Worm (Caenorhabditis elegans) whole organism, L1 larva: ENCODE results near the gene ZK596.3.

ENCODE experiments used
- C04F5.9 ChIP-seq: sonication (generic microtip); optimal IDR thresholded peaks from 2 replicates; lab custom pipeline; 2016; ENCODE audit warnings: missing genetic modification characterization, missing compliant biosample characterization
- C16A3.4 ChIP-seq: fragments of 150-350 bp; optimal IDR thresholded peaks from 2 replicates; lab custom pipeline; 2014; ENCODE audit warnings: missing biosample characterization, missing genetic modification characterization
- C34B4.2 ChIP-seq: sonication (generic microtip); optimal IDR thresholded peaks from 2 replicates; lab custom pipeline; 2017; ENCODE audit warnings: mild to moderate bottlenecking, missing genetic modification characterization, missing compliant biosample characterization
- aha-1 ChIP-seq: fragments of 150-350 bp; optimal IDR thresholded peaks from 2 replicates; lab custom pipeline; 2014; ENCODE audit warnings: missing biosample characterization, missing genetic modification characterization
- aly-2 ChIP-seq: fragments of 150-350 bp; optimal IDR thresholded peaks from 2 replicates; lab custom pipeline; 2014; ENCODE audit warnings: missing biosample characterization, missing genetic modification characterization
- ceh-63 ChIP-seq: fragments of 200-800 bp; sonication (Bioruptor generic); optimal IDR thresholded peaks from 2 replicates; lab custom pipeline; 2018; ENCODE audit warnings: mild to moderate bottlenecking, missing genetic modification characterization, missing compliant biosample characterization
- ceh-8 ChIP-seq: fragments of 200-800 bp; sonication (Bioruptor generic); optimal IDR thresholded peaks from 2 replicates; lab custom pipeline; 2018; ENCODE audit warnings: mild to moderate bottlenecking, missing genetic modification characterization, moderate library complexity, missing compliant biosample characterization
- ces-1 ChIP-seq: fragments of 150-350 bp; optimal IDR thresholded peaks from 2 replicates; lab custom pipeline; 2014; ENCODE audit warnings: missing biosample characterization, missing genetic modification reagents, missing genetic modification characterization
- dpl-1 ChIP-seq, 3 experiments: fragments of 150-350 bp in 2 of 3; sonication (generic microtip) in 1 of 3; optimal IDR thresholded peaks; 2 replicates each; lab custom pipeline; 2014 to 2017; ENCODE audit warnings: missing biosample characterization in 3 of 3, missing genetic modification characterization in 3 of 3, missing genetic modification reagents in 3 of 3
- dsc-1 ChIP-seq: sonication (generic microtip); optimal IDR thresholded peaks from 2 replicates; lab custom pipeline; 2016; ENCODE audit warnings: mild to moderate bottlenecking, missing genetic modification characterization, missing compliant biosample characterization
- efl-3 ChIP-seq: fragments of 200-800 bp; sonication (Bioruptor generic); optimal IDR thresholded peaks from 2 replicates; lab custom pipeline; 2018; ENCODE audit warnings: mild to moderate bottlenecking, missing genetic modification characterization, missing compliant biosample characterization
- egl-13 ChIP-seq: sonication (generic microtip); optimal IDR thresholded peaks from 2 replicates; lab custom pipeline; 2016; ENCODE audit warnings: missing genotype, missing genetic modification reagents, missing genetic modification characterization, missing compliant biosample characterization
- egl-27 ChIP-seq, 2 experiments: fragments of 150-350 bp in 1 of 2; sonication (generic microtip); optimal IDR thresholded peaks; 3 replicates each; lab custom pipeline; 2017 to 2018; ENCODE audit warnings: missing biosample characterization in 2 of 2, missing genetic modification characterization in 2 of 2, missing genetic modification reagents in 2 of 2
- elt-2 ChIP-seq: sonication (generic microtip); optimal IDR thresholded peaks from 2 replicates; lab custom pipeline; 2016; ENCODE audit warnings: missing genetic modification characterization, mild to moderate bottlenecking, inconsistent platforms, missing compliant biosample characterization, missing genetic modification reagents
- elt-3 ChIP-seq, 6 experiments: fragments of 150-350 bp in 1 of 6; sonication (generic microtip); optimal IDR thresholded peaks; 2 replicates each; lab custom pipeline; 2017 to 2018; ENCODE audit warnings: missing biosample characterization in 6 of 6, missing genetic modification characterization in 6 of 6, inconsistent platforms in 1 of 6
- fkh-8 ChIP-seq: sonication (generic microtip); optimal IDR thresholded peaks from 2 replicates; lab custom pipeline; 2016; ENCODE audit warnings: mild to moderate bottlenecking, missing genetic modification characterization, missing compliant biosample characterization
- grh-1 ChIP-seq: fragments of 200-800 bp; sonication (Bioruptor generic); IDR thresholded peaks from 2 replicates; pipeline ENCODE4 v1.3.6; 2022; ENCODE audit warnings: missing genetic modification reagents, missing genetic modification characterization, missing compliant biosample characterization
- irx-1 ChIP-seq: sonication (generic microtip); optimal IDR thresholded peaks from 2 replicates; lab custom pipeline; 2016; ENCODE audit warnings: missing genetic modification characterization, missing compliant biosample characterization
- lin-14 ChIP-seq: fragments of 200-800 bp; sonication (Bioruptor generic); optimal IDR thresholded peaks from 2 replicates; lab custom pipeline; 2018; ENCODE audit warnings: mild to moderate bottlenecking, missing genetic modification characterization, moderate library complexity, missing compliant biosample characterization
- lin-15B ChIP-seq: fragments of 150-350 bp; sonication (generic microtip); optimal IDR thresholded peaks from 3 replicates; lab custom pipeline; 2014; ENCODE audit warnings: missing biosample characterization, missing genetic modification characterization
- lir-3 ChIP-seq: sonication (generic microtip); optimal IDR thresholded peaks from 2 replicates; lab custom pipeline; 2016; ENCODE audit warnings: mild to moderate bottlenecking, missing genetic modification characterization, moderate library complexity, missing compliant biosample characterization; ENCODE audit not compliant: poor library complexity
- mab-9 ChIP-seq: fragments of 200-800 bp; sonication (Bioruptor generic); IDR thresholded peaks from 2 replicates; pipeline ENCODE4 v1.3.6; 2022; ENCODE audit warnings: missing genetic modification reagents, missing genetic modification characterization, missing compliant biosample characterization
- mdl-1 ChIP-seq, 2 experiments: fragments of 150-350 bp; optimal IDR thresholded peaks; 2 replicates each; lab custom pipeline; 2014 to 2017; ENCODE audit warnings: missing biosample characterization in 2 of 2, missing genetic modification characterization in 2 of 2, inconsistent platforms in 1 of 2
- mef-2 ChIP-seq: fragments of 150-350 bp; optimal IDR thresholded peaks from 2 replicates; lab custom pipeline; 2014; ENCODE audit warnings: missing biosample characterization, missing genetic modification characterization
- nhr-11 ChIP-seq: fragments of 150-350 bp; optimal IDR thresholded peaks from 2 replicates; lab custom pipeline; 2014; ENCODE audit warnings: missing biosample characterization, missing genetic modification characterization
- nhr-12 ChIP-seq: sonication (generic microtip); optimal IDR thresholded peaks from 2 replicates; lab custom pipeline; 2017; ENCODE audit warnings: missing biosample characterization, missing genetic modification characterization
- nhr-19 ChIP-seq: fragments of 200-800 bp; sonication (Bioruptor generic); conservative IDR thresholded peaks from 2 replicates; pipeline ENCODE4 v1.3.6; 2022; ENCODE audit warnings: missing genetic modification characterization, missing compliant biosample characterization
- nhr-237 ChIP-seq: fragments of 150-350 bp; optimal IDR thresholded peaks from 2 replicates; lab custom pipeline; 2014; ENCODE audit warnings: missing biosample characterization, missing genetic modification characterization
- nhr-47 ChIP-seq: sonication (generic microtip); optimal IDR thresholded peaks from 2 replicates; lab custom pipeline; 2016; ENCODE audit warnings: mild to moderate bottlenecking, missing genetic modification characterization, moderate library complexity, missing compliant biosample characterization
- nhr-76 ChIP-seq: sonication (generic microtip); optimal IDR thresholded peaks from 2 replicates; lab custom pipeline; 2017; ENCODE audit warnings: missing biosample characterization, missing genetic modification characterization
- nhr-84 ChIP-seq: sonication (generic microtip); optimal IDR thresholded peaks from 2 replicates; lab custom pipeline; 2017; ENCODE audit warnings: missing biosample characterization, missing genetic modification characterization
- nhr-85 ChIP-seq: sonication (generic microtip); peaks from one replicate; lab custom pipeline; 2016; ENCODE audit warnings: missing genetic modification characterization, inconsistent platforms, missing compliant biosample characterization
- nhr-90 ChIP-seq: sonication (generic microtip); optimal IDR thresholded peaks from 2 replicates; lab custom pipeline; 2016; ENCODE audit warnings: mild to moderate bottlenecking, missing genetic modification characterization, missing compliant biosample characterization; ENCODE audit not compliant: poor library complexity
- pag-3 ChIP-seq: sonication (generic microtip); optimal IDR thresholded peaks from 2 replicates; lab custom pipeline; 2017; ENCODE audit warnings: missing genetic modification characterization, mild to moderate bottlenecking, missing compliant biosample characterization, antibody characterized with exemption, borderline replicate concordance; ENCODE audit not compliant: insufficient read depth
- pax-3 ChIP-seq: fragments of 200-800 bp; sonication (Bioruptor generic); optimal IDR thresholded peaks from 2 replicates; lab custom pipeline; 2018; ENCODE audit warnings: mild to moderate bottlenecking, missing genetic modification characterization, moderate library complexity, missing compliant biosample characterization
- pqm-1 ChIP-seq: sonication (generic microtip); optimal IDR thresholded peaks from 3 replicates; lab custom pipeline; 2017; ENCODE audit warnings: missing biosample characterization, missing genetic modification characterization
- rnt-1 ChIP-seq: sonication (generic microtip); optimal IDR thresholded peaks from 2 replicates; lab custom pipeline; 2016; ENCODE audit warnings: mild to moderate bottlenecking, missing genetic modification characterization, moderate library complexity, missing compliant biosample characterization
- skn-1 ChIP-seq: fragments of 150-350 bp; optimal IDR thresholded peaks from 2 replicates; lab custom pipeline; 2014; ENCODE audit warnings: missing biosample characterization, missing genetic modification characterization
- snpc-4 ChIP-seq: fragments of 150-350 bp; optimal IDR thresholded peaks from 2 replicates; lab custom pipeline; 2014; ENCODE audit warnings: missing biosample characterization, missing genetic modification characterization
- snu-23 ChIP-seq: sonication (generic microtip); optimal IDR thresholded peaks from 2 replicates; lab custom pipeline; 2016; ENCODE audit warnings: missing genetic modification characterization, missing compliant biosample characterization
- swsn-7 ChIP-seq: sonication (generic microtip); optimal IDR thresholded peaks from 2 replicates; lab custom pipeline; 2016; ENCODE audit warnings: missing genetic modification characterization, missing compliant biosample characterization
- tlp-1 ChIP-seq: fragments of 150-350 bp; optimal IDR thresholded peaks from 2 replicates; lab custom pipeline; 2014; ENCODE audit warnings: missing biosample characterization, missing genetic modification characterization
- unc-130 ChIP-seq: fragments of 150-350 bp; optimal IDR thresholded peaks from 2 replicates; lab custom pipeline; 2017; ENCODE audit warnings: missing biosample characterization, missing genetic modification characterization, inconsistent platforms
- unc-30 ChIP-seq: sonication (generic microtip); optimal IDR thresholded peaks from 2 replicates; lab custom pipeline; 2017; ENCODE audit warnings: missing biosample characterization, missing genetic modification characterization
- unc-62 ChIP-seq: fragments of 150-350 bp; optimal IDR thresholded peaks from 2 replicates; lab custom pipeline; 2014; ENCODE audit warnings: missing biosample characterization, missing genetic modification reagents, missing genetic modification characterization
- unc-86 ChIP-seq: sonication (generic microtip); optimal IDR thresholded peaks from 2 replicates; lab custom pipeline; 2016; ENCODE audit warnings: missing genetic modification characterization, missing compliant biosample characterization
- unc-98 ChIP-seq: fragments of 200-800 bp; sonication (Bioruptor generic); IDR thresholded peaks from 2 replicates; pipeline ENCODE4 v1.3.6; 2022; ENCODE audit warnings: missing genetic modification characterization, missing compliant biosample characterization
- vab-15 ChIP-seq: sonication (generic microtip); optimal IDR thresholded peaks from 2 replicates; lab custom pipeline; 2017; ENCODE audit warnings: missing genotype, mild to moderate bottlenecking, missing genetic modification characterization, missing compliant biosample characterization
- xbp-1 ChIP-seq: sonication (generic microtip); optimal IDR thresholded peaks from 2 replicates; lab custom pipeline; 2016; ENCODE audit warnings: missing genetic modification characterization, missing compliant biosample characterization
- zip-4 ChIP-seq: fragments of 200-800 bp; sonication (Bioruptor generic); optimal IDR thresholded peaks from 2 replicates; lab custom pipeline; 2018; ENCODE audit warnings: mild to moderate bottlenecking, missing genetic modification characterization, moderate library complexity, missing compliant biosample characterization
- ztf-11 ChIP-seq, 2 experiments: sonication (generic microtip); optimal IDR thresholded peaks; 2 replicates each; lab custom pipeline; 2016 to 2017; ENCODE audit warnings: missing genetic modification characterization in 2 of 2, missing biosample characterization in 1 of 2, missing compliant biosample characterization in 1 of 2
- ztf-4 ChIP-seq: fragments of 150-350 bp; optimal IDR thresholded peaks from 2 replicates; lab custom pipeline; 2014; ENCODE audit warnings: missing biosample characterization, missing genetic modification characterization

ZK596.3 gene

ce11 chrIV:10933062-10933552 is 28.9 kb upstream of the ZK596.3 start, which contains the start of the genes dnc-1 and lsm-7 (continued):
- TF ChIP-seq lir-3 (tag; lab: Kevin White, UChicago), result no peak
- no peak for TF ChIP-seq unc-62
- TF ChIP-seq nhr-90, result peak; percentile 20
- no peak for TF ChIP-seq pag-3 (tag; lab: Kevin White, UChicago)
- TF ChIP-seq aly-2, result no peak
- TF ChIP-seq mdl-1 (tag; optimal IDR thresholded peaks at IDR 0.05; lab: Kevin White, UChicago), result peak in 1 of 2 experiments; percentile 34
- peak; percentile 72 for TF ChIP-seq nhr-47 (tag; lab: Kevin White, UChicago)
- no peak for TF ChIP-seq unc-30
- no peak for TF ChIP-seq ceh-8 (GFP tag; lab: Kevin White, UChicago)
- TF ChIP-seq elt-3 (tag; optimal IDR thresholded peaks at IDR 0.05; lab: Kevin White, UChicago), result peak in 2 of 6 experiments; percentile 45 to 46
- TF ChIP-seq nhr-12, result no peak
- no peak for TF ChIP-seq ceh-63 (GFP tag; lab: Kevin White, UChicago)
- peak; percentile 9 for TF ChIP-seq unc-130 (tag; lab: Kevin White, UChicago)
- TF ChIP-seq mab-9, result peak; percentile 27; the same call in 1 of the 2 replicates
- peak; percentile 48 for TF ChIP-seq dsc-1 (tag; lab: Kevin White, UChicago)
- peak; percentile 13 for TF ChIP-seq pax-3 (tag; lab: Kevin White, UChicago)
- peak; percentile 69 to 79 (median 69) for TF ChIP-seq dpl-1 (GFP tag; optimal IDR thresholded peaks at IDR 0.05; lab: Kevin White, UChicago)
- TF ChIP-seq lin-14 (GFP tag; lab: Kevin White, UChicago), result peak; percentile 90
- no peak for TF ChIP-seq pqm-1 (tag; lab: Kevin White, UChicago)
- TF ChIP-seq ztf-11 (tag; optimal IDR thresholded peaks at IDR 0.05; lab: Kevin White, UChicago), result no peak
- TF ChIP-seq tlp-1, result no peak
- TF ChIP-seq grh-1 (GFP tag; lab: Robert Waterston, UW), result no peak
- peak; percentile 50 for TF ChIP-seq nhr-19 (GFP tag; lab: Robert Waterston, UW)
- TF ChIP-seq elt-2 (tag; lab: Kevin White, UChicago), result peak; percentile 6
- TF ChIP-seq rnt-1, result peak; percentile 80
- no peak for TF ChIP-seq C34B4.2 (tag; lab: Kevin White, UChicago)
- no peak for TF ChIP-seq C04F5.9 (tag; lab: Kevin White, UChicago)
- peak in 1 of 2 experiments; percentile 3 for TF ChIP-seq egl-27 (tag; optimal IDR thresholded peaks at IDR 0.05; lab: Kevin White, UChicago)
- no peak for TF ChIP-seq ces-1
- TF ChIP-seq ztf-4 (tag; lab: Kevin White, UChicago), result no peak
- TF ChIP-seq mef-2 (tag; lab: Kevin White, UChicago), result no peak
- TF ChIP-seq vab-15 (tag; lab: Kevin White, UChicago), result no peak
- peak; percentile 73 for TF ChIP-seq skn-1 (tag; lab: Kevin White, UChicago)
- peak; percentile 82 for TF ChIP-seq nhr-85 (tag; lab: Kevin White, UChicago)
- peak; percentile 76 for TF ChIP-seq snu-23 (GFP tag; lab: Kevin White, UChicago)
- peak; percentile 52 for TF ChIP-seq unc-86 (tag; lab: Kevin White, UChicago)
- TF ChIP-seq snpc-4 (tag; lab: Kevin White, UChicago), result peak; percentile 64
- TF ChIP-seq egl-13 (tag; lab: Kevin White, UChicago), result peak; percentile 50
- no peak for TF ChIP-seq nhr-237 (tag; lab: Kevin White, UChicago)
- TF ChIP-seq unc-98 (GFP tag; lab: Robert Waterston, UW), result no peak
- TF ChIP-seq zip-4, result peak; percentile 90
- TF ChIP-seq nhr-76, result no peak
- TF ChIP-seq lin-15B (tag; lab: Kevin White, UChicago), result peak; percentile 49
- TF ChIP-seq C16A3.4 (tag; lab: Kevin White, UChicago), result peak; percentile 90
- TF ChIP-seq efl-3 (GFP tag; lab: Kevin White, UChicago), result no peak
- no peak for TF ChIP-seq nhr-84 (tag; lab: Kevin White, UChicago)
- peak; percentile 57 for TF ChIP-seq xbp-1 (tag; lab: Kevin White, UChicago)
- TF ChIP-seq swsn-7 (tag; lab: Kevin White, UChicago), result peak; percentile 72
- TF ChIP-seq irx-1 (tag; lab: Kevin White, UChicago), result no peak
- no peak for TF ChIP-seq aha-1 (tag; lab: Kevin White, UChicago)
- peak; percentile 69 for TF ChIP-seq fkh-8
- no peak for TF ChIP-seq nhr-11 (tag; lab: Kevin White, UChicago)
